Fruit fly (Drosophila melanogaster): Measurements from ENCODE around the gene Ubi-p5E.

dm6 chrX:6278879-6279628 lies 393 bp downstream of the Ubi-p5E start:
- no peak for TF ChIP-seq brk (GFP tag; optimal IDR thresholded peaks at IDR 0.05)
- TF ChIP-seq ey (GFP tag; optimal IDR thresholded peaks at IDR 0.05): no peak
- TF ChIP-seq psq (GFP tag; optimal IDR thresholded peaks at IDR 0.05): no peak
- no peak for TF ChIP-seq Hnf4 (GFP tag; optimal IDR thresholded peaks at IDR 0.05)
- no peak for TF ChIP-seq Hr78 (GFP tag; optimal IDR thresholded peaks at IDR 0.05)
- no peak for TF ChIP-seq Dfd (GFP tag; optimal IDR thresholded peaks at IDR 0.05)
- TF ChIP-seq usp (GFP tag; optimal IDR thresholded peaks at IDR 0.05): no peak
- no peak for TF ChIP-seq pan (optimal IDR thresholded peaks at IDR 0.05)
- peak; percentile 12 for TF ChIP-seq Dif (GFP tag; optimal IDR thresholded peaks at IDR 0.05; ENCODE audit: partially characterized antibody)
